Worm (Caenorhabditis elegans) whole organism, L4 larva: Measurements from ENCODE around the gene T26A8.3.

ENCODE experiments used
- D1046.2 ChIP-seq: fragments of 200-800 bp; sonication (Bioruptor generic); IDR thresholded peaks from 2 replicates; pipeline ENCODE4 v1.3.6; 2022; ENCODE audit warnings: missing genetic modification characterization, missing compliant biosample characterization
- F10B5.3 ChIP-seq: sonication (generic microtip); optimal IDR thresholded peaks from 2 replicates; lab custom pipeline; 2016; ENCODE audit warnings: mild to moderate bottlenecking, missing genetic modification characterization, missing compliant biosample characterization
- F26F4.8 ChIP-seq: fragments of 200-800 bp; sonication (Bioruptor generic); conservative IDR thresholded peaks from 2 replicates; pipeline ENCODE4 v1.3.6; 2022; ENCODE audit warnings: missing genetic modification characterization, missing compliant biosample characterization
- T20F7.1 ChIP-seq: fragments of 200-800 bp; sonication (Bioruptor generic); optimal IDR thresholded peaks from 2 replicates; lab custom pipeline; 2018; ENCODE audit warnings: mild to moderate bottlenecking, missing genetic modification characterization, missing compliant biosample characterization
- T26A8.4 ChIP-seq: fragments of 200-800 bp; sonication (Bioruptor generic); IDR thresholded peaks from 2 replicates; pipeline ENCODE4 v1.3.6; 2022; ENCODE audit warnings: missing genetic modification characterization, missing compliant biosample characterization
- Y105C5A.15 ChIP-seq: fragments of 200-800 bp; sonication (Bioruptor generic); IDR thresholded peaks from 2 replicates; pipeline ENCODE4 v1.3.6; 2022; ENCODE audit warnings: missing genetic modification characterization, missing compliant biosample characterization
- Y48G9A.11 ChIP-seq: fragments of 200-800 bp; sonication (Bioruptor generic); IDR thresholded peaks from 2 replicates; pipeline ENCODE4 v1.3.6; 2022; ENCODE audit warnings: missing genetic modification reagents, missing genetic modification characterization, missing compliant biosample characterization
- Y75B8A.6 ChIP-seq: fragments of 200-800 bp; sonication (Bioruptor generic); IDR thresholded peaks from 2 replicates; pipeline ENCODE4 v1.3.6; 2022; ENCODE audit warnings: missing genetic modification reagents, missing genetic modification characterization, missing compliant biosample characterization
- ZK546.5 ChIP-seq, 2 experiments: sonication (generic microtip); optimal IDR thresholded peaks; 2 replicates each; lab custom pipeline; 2017; ENCODE audit warnings: missing biosample characterization in 2 of 2, missing genetic modification characterization in 2 of 2
- aha-1 ChIP-seq: fragments of 150-350 bp; peaks from one replicate; lab custom pipeline; 2014; ENCODE audit warnings: missing biosample characterization, missing genetic modification characterization
- attf-4 ChIP-seq: sonication (generic microtip); optimal IDR thresholded peaks from 3 replicates; lab custom pipeline; 2017; ENCODE audit warnings: missing biosample characterization, missing genetic modification characterization
- ceh-32 ChIP-seq: sonication (generic microtip); optimal IDR thresholded peaks from 2 replicates; lab custom pipeline; 2016; ENCODE audit warnings: mild to moderate bottlenecking, missing genetic modification characterization, missing compliant biosample characterization; ENCODE audit not compliant: poor library complexity
- cey-2 ChIP-seq: sonication (generic microtip); optimal IDR thresholded peaks from 3 replicates; lab custom pipeline; 2017; ENCODE audit warnings: missing genetic modification characterization, mild to moderate bottlenecking, missing compliant biosample characterization, antibody characterized with exemption, borderline replicate concordance; ENCODE audit not compliant: insufficient read depth
- ctbp-1 ChIP-seq: fragments of 200-800 bp; sonication (Bioruptor generic); IDR thresholded peaks from 2 replicates; pipeline ENCODE4 v1.3.6; 2022; ENCODE audit warnings: missing genetic modification reagents, missing genetic modification characterization, missing compliant biosample characterization
- dpl-1 ChIP-seq: fragments of 150-350 bp; optimal IDR thresholded peaks from 2 replicates; lab custom pipeline; 2014; ENCODE audit warnings: missing biosample characterization, missing genetic modification reagents, missing genetic modification characterization
- dve-1 ChIP-seq: sonication (generic microtip); optimal IDR thresholded peaks from 2 replicates; lab custom pipeline; 2017; ENCODE audit warnings: antibody characterized with exemption, mild to moderate bottlenecking, missing genetic modification characterization, missing compliant biosample characterization; ENCODE audit not compliant: insufficient read depth
- fkh-10 ChIP-seq: fragments of 150-350 bp; optimal IDR thresholded peaks from 2 replicates; lab custom pipeline; 2014; ENCODE audit warnings: missing biosample characterization, missing genetic modification reagents, missing genetic modification characterization
- hif-1 ChIP-seq, 2 experiments: sonication (generic microtip); optimal IDR thresholded peaks; 2 replicates each; lab custom pipeline; 2016 to 2017; ENCODE audit warnings: missing compliant biosample characterization in 2 of 2, missing genetic modification characterization in 2 of 2, missing genetic modification reagents in 2 of 2, missing genotype in 2 of 2, mild to moderate bottlenecking in 1 of 2
- hlh-11 ChIP-seq: fragments of 200-800 bp; sonication (Bioruptor generic); optimal IDR thresholded peaks from 2 replicates; lab custom pipeline; 2018; ENCODE audit warnings: mild to moderate bottlenecking, missing genetic modification characterization, missing compliant biosample characterization
- jun-1 ChIP-seq: fragments of 150-350 bp; optimal IDR thresholded peaks from 2 replicates; lab custom pipeline; 2014; ENCODE audit warnings: missing biosample characterization, missing genetic modification reagents, missing genetic modification characterization
- lin-1 ChIP-seq: fragments of 200-800 bp; sonication (Bioruptor generic); IDR thresholded peaks from 2 replicates; pipeline ENCODE4 v1.3.6; 2022; ENCODE audit warnings: missing genetic modification reagents, missing genetic modification characterization, missing compliant biosample characterization
- lir-3 ChIP-seq: sonication (generic microtip); optimal IDR thresholded peaks from 2 replicates; lab custom pipeline; 2016; ENCODE audit warnings: mild to moderate bottlenecking, missing genetic modification characterization, missing compliant biosample characterization
- lsy-2 ChIP-seq, 2 experiments: fragments of 150-350 bp in 1 of 2; sonication (generic microtip) in 1 of 2; optimal IDR thresholded peaks; 2 replicates each; lab custom pipeline; 2014 to 2017; ENCODE audit warnings: missing biosample characterization in 2 of 2, missing genetic modification characterization in 2 of 2
- mdl-1 ChIP-seq, 2 experiments: fragments of 150-350 bp in 1 of 2; sonication (generic microtip) in 1 of 2; optimal IDR thresholded peaks; 2 replicates each; lab custom pipeline; 2014 to 2017; ENCODE audit warnings: missing biosample characterization in 2 of 2, missing genetic modification characterization in 2 of 2
- mes-2 ChIP-seq: sonication (generic microtip); optimal IDR thresholded peaks from 2 replicates; lab custom pipeline; 2016; ENCODE audit warnings: missing genotype, mild to moderate bottlenecking, missing genetic modification characterization, missing compliant biosample characterization; ENCODE audit not compliant: poor library complexity, severe bottlenecking
- mxl-3 ChIP-seq: fragments of 200-800 bp; sonication (Bioruptor generic); optimal IDR thresholded peaks from 2 replicates; lab custom pipeline; 2018; ENCODE audit warnings: mild to moderate bottlenecking, missing genetic modification characterization, missing compliant biosample characterization
- nhr-10 ChIP-seq: fragments of 150-350 bp; optimal IDR thresholded peaks from 2 replicates; lab custom pipeline; 2014; ENCODE audit warnings: missing biosample characterization, missing genetic modification characterization
- nhr-102 ChIP-seq: sonication (generic microtip); optimal IDR thresholded peaks from 2 replicates; lab custom pipeline; 2016; ENCODE audit warnings: mild to moderate bottlenecking, missing genetic modification characterization, moderate library complexity, missing compliant biosample characterization
- nhr-11 ChIP-seq: fragments of 150-350 bp; optimal IDR thresholded peaks from 2 replicates; lab custom pipeline; 2014; ENCODE audit warnings: missing biosample characterization, missing genetic modification characterization
- nhr-111 ChIP-seq: fragments of 200-800 bp; sonication (Bioruptor generic); optimal IDR thresholded peaks from 2 replicates; lab custom pipeline; 2018; ENCODE audit warnings: mild to moderate bottlenecking, missing genetic modification characterization, missing compliant biosample characterization
- nhr-237 ChIP-seq: sonication (generic microtip); optimal IDR thresholded peaks from 2 replicates; lab custom pipeline; 2017; ENCODE audit warnings: missing biosample characterization, missing genetic modification characterization
- nhr-28 ChIP-seq: fragments of 150-350 bp; optimal IDR thresholded peaks from 2 replicates; lab custom pipeline; 2014; ENCODE audit warnings: missing biosample characterization, missing genetic modification characterization
- nhr-41 ChIP-seq: fragments of 200-800 bp; sonication (Bioruptor generic); IDR thresholded peaks from 2 replicates; pipeline ENCODE4 v1.3.6; 2022; ENCODE audit warnings: missing genetic modification reagents, missing genetic modification characterization, missing compliant biosample characterization
- nhr-42 ChIP-seq: fragments of 200-800 bp; sonication (Bioruptor generic); IDR thresholded peaks from 2 replicates; pipeline ENCODE4 v1.3.6; 2022; ENCODE audit warnings: missing genetic modification characterization, missing compliant biosample characterization
- nhr-76 ChIP-seq: fragments of 150-350 bp; optimal IDR thresholded peaks from 2 replicates; lab custom pipeline; 2014; ENCODE audit warnings: missing biosample characterization, missing genetic modification characterization
- pha-4 ChIP-seq, 2 experiments: fragments of 150-350 bp in 1 of 2; fragments of 200-800 bp in 1 of 2; sonication (Bioruptor generic) in 1 of 2; IDR thresholded peaks in 1 of 2; optimal IDR thresholded peaks in 1 of 2; 2 replicates each; pipeline versions ENCODE4 v1.3.6 to Lab custom; 2014 to 2022; ENCODE audit warnings: missing genetic modification characterization in 2 of 2, missing genetic modification reagents in 2 of 2, missing biosample characterization in 1 of 2, missing compliant biosample characterization in 1 of 2
- php-3 ChIP-seq: fragments of 200-800 bp; sonication (Bioruptor generic); IDR thresholded peaks from 2 replicates; pipeline ENCODE4 v1.3.6; 2022; ENCODE audit warnings: missing genetic modification reagents, missing genetic modification characterization, missing compliant biosample characterization
- pqm-1 ChIP-seq: sonication (generic microtip); optimal IDR thresholded peaks from 2 replicates; lab custom pipeline; 2017; ENCODE audit warnings: missing biosample characterization, missing genetic modification characterization
- set-16 ChIP-seq: fragments of 200-800 bp; sonication (Bioruptor generic); IDR thresholded peaks from 2 replicates; pipeline ENCODE4 v1.3.6; 2022; ENCODE audit warnings: missing genetic modification reagents, missing genetic modification characterization, missing compliant biosample characterization
- spr-3 ChIP-seq: fragments of 200-800 bp; sonication (Bioruptor generic); optimal IDR thresholded peaks from 2 replicates; lab custom pipeline; 2018; ENCODE audit warnings: mild to moderate bottlenecking, missing genetic modification characterization, missing compliant biosample characterization
- tra-1 ChIP-seq: fragments of 200-800 bp; sonication (Bioruptor generic); IDR thresholded peaks from 2 replicates; pipeline ENCODE4 v1.3.6; 2022; ENCODE audit warnings: missing genetic modification reagents, missing genetic modification characterization, missing compliant biosample characterization
- unc-130 ChIP-seq: sonication (generic microtip); optimal IDR thresholded peaks from 2 replicates; lab custom pipeline; 2016; ENCODE audit warnings: missing genetic modification reagents, missing genetic modification characterization, missing compliant biosample characterization
- unc-62 ChIP-seq, 3 experiments: fragments of 150-350 bp in 1 of 3; sonication (generic microtip); optimal IDR thresholded peaks in 2 of 3; peaks in 1 of 3; 1 replicate in 1 of 3; 2 replicates in 2 of 3; lab custom pipeline; 2014 to 2017; ENCODE audit warnings: missing biosample characterization in 3 of 3, missing genetic modification characterization in 3 of 3, missing genetic modification reagents in 3 of 3, missing genotype in 1 of 3

The T26A8.3 gene

DNA sequence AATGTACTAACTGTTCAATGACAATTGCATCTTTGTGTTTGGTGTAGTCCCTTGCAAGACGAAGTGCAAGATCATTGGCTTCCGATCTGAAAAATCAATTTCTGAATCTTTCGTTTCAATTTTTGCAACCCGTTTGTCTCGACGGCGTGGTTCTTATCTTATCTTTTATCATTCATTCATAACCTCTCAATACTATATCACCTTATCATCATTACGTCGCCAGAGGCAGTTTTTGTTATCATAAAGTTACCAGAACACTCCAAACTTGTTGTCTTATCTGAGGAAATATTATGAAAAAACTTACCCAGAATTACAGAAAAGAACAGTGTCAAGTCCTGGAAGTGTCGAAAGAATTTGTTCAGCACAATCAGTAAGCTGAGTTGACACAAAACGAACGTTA lies 24.1 kb upstream of the T26A8.3 start (continued):
- TF ChIP-seq ceh-32 (tag; lab: Kevin White, UChicago) (no peak), attf-4 (tag; lab: Kevin White, UChicago) (no peak), dve-1 (peak; percentile 81), nhr-11 (tag; lab: Kevin White, UChicago) (no peak), nhr-10 (tag; lab: Kevin White, UChicago) (no peak), dpl-1 (GFP tag; lab: Kevin White, UChicago) (no peak), unc-62 (GFP tag; optimal IDR thresholded peaks at IDR 0.05 in 1 of 2; lab: Kevin White, UChicago) (no peak), unc-62 (tag; optimal IDR thresholded peaks at IDR 0.05; lab: Kevin White, UChicago) (no peak), F10B5.3 (tag; lab: Kevin White, UChicago) (no peak), aha-1 (tag; lab: Kevin White, UChicago) (no peak), T20F7.1 (GFP tag; lab: Kevin White, UChicago) (no peak), Y105C5A.15 (GFP tag; lab: Robert Waterston, UW) (no peak), unc-130 (GFP tag; lab: Kevin White, UChicago) (no peak), Y48G9A.11 (GFP tag; lab: Robert Waterston, UW) (no peak), lsy-2 (tag; optimal IDR thresholded peaks at IDR 0.05; lab: Kevin White, UChicago) (peak in 1 of 2 experiments; percentile 22), D1046.2 (GFP tag; lab: Robert Waterston, UW) (no peak), fkh-10 (no peak), set-16 (GFP tag; lab: Robert Waterston, UW) (no peak), tra-1 (GFP tag; lab: Robert Waterston, UW) (no peak), mxl-3 (GFP tag; lab: Kevin White, UChicago) (peak; percentile 78), php-3 (GFP tag; lab: Robert Waterston, UW) (no peak), T26A8.4 (no peak)
- TF ChIP-seq, all 104 proteins: peak for 10

DNA sequence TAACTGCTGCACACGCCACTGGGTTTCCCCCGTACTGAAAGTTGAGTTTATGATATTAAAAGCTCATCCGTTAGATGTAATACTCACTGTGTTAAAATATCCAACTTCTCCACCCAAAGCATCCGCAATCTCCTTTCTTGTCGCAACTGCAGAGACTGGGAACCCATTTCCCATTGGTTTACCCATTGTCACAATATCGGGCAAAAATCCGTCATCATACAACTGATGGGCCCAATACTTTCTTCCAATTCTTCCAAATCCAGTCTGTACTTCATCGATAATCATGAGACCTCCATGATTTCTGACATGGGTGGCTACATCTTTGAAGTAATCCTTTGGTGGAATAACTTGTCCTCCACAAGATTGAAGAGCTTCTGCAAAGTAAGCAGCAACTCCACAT lies 23.4 kb upstream of the T26A8.3 start:
- TF ChIP-seq aha-1 (tag; lab: Kevin White, UChicago) = peak; percentile 98
- TF ChIP-seq ceh-32 (tag; lab: Kevin White, UChicago) = no peak
- TF ChIP-seq, all 104 proteins: peak for 1

DNA sequence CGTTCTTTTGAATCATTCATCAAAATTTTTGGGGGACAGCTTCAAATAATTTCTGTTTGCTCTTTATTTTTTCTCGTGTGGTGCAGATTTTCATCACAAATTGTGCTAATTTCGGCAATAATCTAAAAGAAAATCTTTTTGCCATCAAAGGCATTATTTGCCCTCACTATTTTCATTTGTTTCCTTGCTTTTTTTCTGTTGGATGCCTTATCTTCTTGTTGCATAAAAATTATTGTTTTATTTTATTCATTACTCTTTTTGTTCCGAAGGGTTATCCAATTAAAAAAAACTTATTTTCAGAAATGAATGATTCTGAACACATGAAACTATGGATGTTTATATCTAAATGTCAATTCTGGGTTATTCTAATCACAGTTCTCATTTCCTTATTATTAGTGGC lies 20.5 kb upstream of the T26A8.3 start, which contains the start of gene T01B11.1:
T01B11.1 (plus strand) TSS at position 301 of the 400 bp plus-strand sequence.
- TF ChIP-seq F26F4.8 (GFP tag; lab: Robert Waterston, UW) = no peak
- no peak for TF ChIP-seq nhr-28 (tag; lab: Kevin White, UChicago)

DNA sequence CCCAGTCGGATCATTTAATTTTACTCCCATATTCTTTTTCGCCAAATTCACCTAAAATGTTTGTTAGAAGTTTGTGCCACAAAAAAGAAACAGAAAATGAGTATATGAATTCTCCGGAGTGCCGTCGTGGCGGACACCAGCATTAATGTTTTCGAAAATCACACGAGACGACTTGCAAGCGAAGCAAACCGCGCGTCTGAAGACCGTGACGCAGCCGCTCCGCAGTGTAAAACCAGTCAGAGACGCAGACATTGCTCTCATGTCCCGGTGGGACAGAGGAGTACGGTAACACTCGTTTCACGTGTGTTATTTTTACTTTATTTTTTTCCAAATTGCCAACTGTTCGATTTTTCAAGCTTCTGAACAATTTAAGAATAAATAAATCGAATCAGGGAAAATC lies 6.3 kb upstream of the T26A8.3 start, which contains the start of the genes T26A8.4 and pdtf-1:
T26A8.4 (minus strand) TSS at position 185 of the 400 bp plus-strand sequence.
pdtf-1 (plus strand) TSS at position 330 of the 400 bp plus-strand sequence.
- TF ChIP-seq nhr-102 (tag; lab: Kevin White, UChicago) = peak; percentile 80
- peak; percentile 98 for TF ChIP-seq dve-1
- TF ChIP-seq unc-62 (GFP tag; optimal IDR thresholded peaks at IDR 0.05 in 1 of 2; lab: Kevin White, UChicago) = peak in 1 of 2 experiments; percentile 100
- TF ChIP-seq unc-62 (tag; optimal IDR thresholded peaks at IDR 0.05; lab: Kevin White, UChicago) = no peak
- TF ChIP-seq ZK546.5 (tag; optimal IDR thresholded peaks at IDR 0.05; lab: Kevin White, UChicago) = peak; percentile 6 to 70
- TF ChIP-seq mes-2 (tag; lab: Kevin White, UChicago) = peak; percentile 94
- TF ChIP-seq lir-3 = peak; percentile 37
- peak; percentile 92 for TF ChIP-seq hlh-11 (tag; lab: Kevin White, UChicago)
- peak; percentile 80 for TF ChIP-seq T20F7.1 (GFP tag; lab: Kevin White, UChicago)
- TF ChIP-seq cey-2 = no peak
- peak; percentile 95 for TF ChIP-seq nhr-11 (tag; lab: Kevin White, UChicago)
- TF ChIP-seq mdl-1 (tag; optimal IDR thresholded peaks at IDR 0.05; lab: Kevin White, UChicago) = peak; percentile 82 to 97
- TF ChIP-seq nhr-111 (GFP tag; lab: Kevin White, UChicago) = no peak
- no peak for TF ChIP-seq nhr-41 (GFP tag; lab: Robert Waterston, UW)
- peak; percentile 68 for TF ChIP-seq jun-1 (tag; lab: Kevin White, UChicago)
- peak; percentile 72 for TF ChIP-seq ctbp-1
- TF ChIP-seq nhr-42 = peak; percentile 87
- 0 out of 2 replicates have a peak, but pooled peaks have one; percentile 79 for TF ChIP-seq Y75B8A.6
- TF ChIP-seq nhr-237 (tag; lab: Kevin White, UChicago) = peak; percentile 52
- peak; percentile 20 for TF ChIP-seq pqm-1 (tag; lab: Kevin White, UChicago)
- TF ChIP-seq lin-1 (GFP tag; lab: Robert Waterston, UW) = peak; percentile 58; the same call in 1 of the 2 replicates
- TF ChIP-seq hif-1 (tag; optimal IDR thresholded peaks at IDR 0.05; lab: Kevin White, UChicago) = peak; percentile 38 to 86
- TF ChIP-seq nhr-76 (tag; lab: Kevin White, UChicago) = peak; percentile 24
- no peak for TF ChIP-seq spr-3 (GFP tag; lab: Kevin White, UChicago)
- peak; percentile 67 for TF ChIP-seq php-3 (GFP tag; lab: Robert Waterston, UW)
- TF ChIP-seq pha-4 (GFP tag; IDR thresholded peaks at IDR 0.05; lab: Robert Waterston, UW) = peak; percentile 86
- TF ChIP-seq pha-4 (tag; optimal IDR thresholded peaks at IDR 0.05; lab: Kevin White, UChicago) = no peak
